Worm (Caenorhabditis elegans) whole organism, mixed stage, embryonic: ENCODE results near the gene C29F7.3.

Experiments used
- blmp-1 ChIP-seq: fragments of 150-350 bp; optimal IDR thresholded peaks from 2 replicates; lab custom pipeline; 2014; ENCODE audit warnings: missing biosample characterization, missing genetic modification characterization
- ces-1 ChIP-seq: fragments of 150-350 bp; optimal IDR thresholded peaks from 2 replicates; lab custom pipeline; 2014; ENCODE audit warnings: missing biosample characterization, missing genetic modification reagents, missing genetic modification characterization
- nhr-28 ChIP-seq: fragments of 150-350 bp; optimal IDR thresholded peaks from 2 replicates; lab custom pipeline; 2014; ENCODE audit warnings: missing biosample characterization, missing genetic modification characterization
- pha-4 ChIP-seq: fragments of 150-350 bp; optimal IDR thresholded peaks from 2 replicates; lab custom pipeline; 2018; ENCODE audit warnings: missing biosample characterization, missing genetic modification reagents, missing genetic modification characterization

DNA sequence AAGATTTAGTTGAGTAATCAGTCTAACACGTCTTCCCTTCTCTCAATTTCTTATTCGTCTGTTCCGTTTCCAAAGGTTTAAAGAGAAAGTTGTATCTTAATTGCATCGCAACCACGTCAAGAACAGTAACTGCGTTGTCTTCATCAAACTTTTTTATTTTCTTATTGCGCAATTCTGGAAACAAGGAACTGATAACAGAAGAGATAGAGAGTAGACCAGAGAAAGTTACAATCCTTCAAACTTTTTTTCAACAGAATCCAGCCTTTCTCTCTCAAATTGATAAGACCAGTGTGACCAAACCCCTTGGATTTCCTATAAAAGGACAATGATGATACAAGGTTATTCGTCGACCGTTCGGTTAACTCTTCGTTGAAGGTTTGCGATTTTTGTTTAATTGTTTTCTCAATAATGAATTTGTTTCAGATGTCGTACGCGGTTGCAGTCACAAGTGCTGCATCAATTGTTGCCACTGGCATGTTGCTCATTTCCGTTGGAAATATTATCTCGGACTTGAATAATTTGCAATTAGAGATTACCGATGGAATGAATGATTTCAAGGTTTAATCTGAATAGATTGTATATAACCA, 49.4 kb upstream of the C29F7.3 start, which contains the start of gene col-184:
- TF ChIP-seq nhr-28 (tag; lab: Kevin White, UChicago) (no peak), blmp-1 (tag; lab: Kevin White, UChicago) (no peak), ces-1 (GFP tag; lab: Kevin White, UChicago) (no peak), pha-4 (tag; lab: Kevin White, UChicago) (no peak)
